Fruit fly (Drosophila melanogaster) whole organism, embryonic: ENCODE data around the gene RhoGEF4.

ENCODE experiments used
- ATbp ChIP-seq: fragments of 200-800 bp; sonication (Bioruptor generic); optimal IDR thresholded peaks from 2 replicates; lab custom pipeline; 2017; ENCODE audit warnings: missing biosample characterization, mild to moderate bottlenecking, missing genetic modification characterization, missing genetic modification reagents
- Adf1 ChIP-seq: fragments of 200-800 bp; sonication (Bioruptor generic); IDR thresholded peaks from 2 replicates; pipeline ENCODE4 v1.3.6; 2022; ENCODE audit warnings: missing biosample characterization, missing genetic modification characterization
- CG10267 ChIP-seq: fragments of 200-800 bp; sonication (Bioruptor generic); optimal IDR thresholded peaks from 2 replicates; lab custom pipeline; 2018; ENCODE audit warnings: missing biosample characterization, mild to moderate bottlenecking, missing genetic modification characterization, moderate library complexity
- CG13287 ChIP-seq: fragments of 200-800 bp; sonication (Bioruptor generic); IDR thresholded peaks from 2 replicates; pipeline ENCODE4 v1.3.6; 2022; ENCODE audit warnings: missing biosample characterization, missing genetic modification characterization; ENCODE audit not compliant: partially characterized antibody
- CG13424 ChIP-seq: fragments of 200-800 bp; sonication (Bioruptor generic); optimal IDR thresholded peaks from 2 replicates; lab custom pipeline; 2019; ENCODE audit warnings: missing biosample characterization, mild to moderate bottlenecking, missing genetic modification characterization, moderate library complexity
- CG14014 ChIP-seq: fragments of 200-800 bp; sonication (Bioruptor generic); IDR thresholded peaks from 2 replicates; pipeline ENCODE4 v1.3.6; 2022; ENCODE audit warnings: missing biosample characterization, missing genetic modification characterization
- CG16863 ChIP-seq: fragments of 200-800 bp; sonication (Bioruptor generic); optimal IDR thresholded peaks from 3 replicates; lab custom pipeline; 2016; ENCODE audit warnings: missing biosample characterization, missing genetic modification characterization
- CG17385 ChIP-seq: fragments of 200-800 bp; sonication (Bioruptor generic); optimal IDR thresholded peaks from 3 replicates; lab custom pipeline; 2018; ENCODE audit warnings: missing biosample characterization, mild to moderate bottlenecking, missing genetic modification characterization
- CG32772 ChIP-seq: fragments of 200-800 bp; sonication (Bioruptor generic); IDR thresholded peaks from 2 replicates; pipeline ENCODE4 v1.3.6; 2022; ENCODE audit warnings: missing biosample characterization, missing genetic modification characterization
- CG3726 ChIP-seq: fragments of 200-800 bp; sonication (Bioruptor generic); IDR thresholded peaks from 3 replicates; pipeline ENCODE4, ENCODE4 v1.3.6; 2022; ENCODE audit warnings: missing biosample characterization, missing genetic modification characterization
- CG4617 ChIP-seq: fragments of 200-800 bp; sonication (Bioruptor generic); optimal IDR thresholded peaks from 3 replicates; lab custom pipeline; 2016; ENCODE audit warnings: missing biosample characterization, missing genetic modification characterization, borderline replicate concordance
- CG6683 ChIP-seq: fragments of 200-800 bp; sonication (Bioruptor generic); optimal IDR thresholded peaks from 2 replicates; lab custom pipeline; 2017; ENCODE audit warnings: missing biosample characterization, mild to moderate bottlenecking, missing genetic modification characterization, missing genetic modification reagents
- CG7786 ChIP-seq: fragments of 200-800 bp; sonication (Bioruptor generic); optimal IDR thresholded peaks from 2 replicates; lab custom pipeline; 2016; ENCODE audit warnings: missing biosample characterization, missing genetic modification characterization
- CG7928 ChIP-seq: fragments of 200-800 bp; sonication (Bioruptor generic); optimal IDR thresholded peaks from 2 replicates; lab custom pipeline; 2017; ENCODE audit warnings: missing biosample characterization, mild to moderate bottlenecking, missing genetic modification characterization
- CG8089 ChIP-seq: fragments of 200-800 bp; sonication (Bioruptor generic); optimal IDR thresholded peaks from 3 replicates; lab custom pipeline; 2016; ENCODE audit warnings: missing biosample characterization, missing genetic modification characterization
- CG9932 ChIP-seq: fragments of 200-800 bp; sonication (Bioruptor generic); IDR thresholded peaks from 2 replicates; pipeline ENCODE4 v1.3.6; 2022; ENCODE audit warnings: missing biosample characterization, missing genetic modification characterization
- Chrac-16 ChIP-seq: fragments of 200-800 bp; sonication (Bioruptor generic); optimal IDR thresholded peaks from 3 replicates; lab custom pipeline; 2016; ENCODE audit warnings: missing biosample characterization, missing genetic modification characterization
- MBD-R2 ChIP-seq: fragments of 200-800 bp; sonication (Bioruptor generic); IDR thresholded peaks from 2 replicates; pipeline ENCODE4 v1.3.6; 2022; ENCODE audit warnings: missing biosample characterization, missing genetic modification characterization
- Med ChIP-seq: fragments of 200-800 bp; sonication (Bioruptor generic); peaks from one replicate; lab custom pipeline; 2016; ENCODE audit warnings: missing biosample characterization, missing genetic modification characterization, mild to moderate bottlenecking, inconsistent platforms, moderate library complexity
- Myb ChIP-seq: fragments of 200-800 bp; sonication (Bioruptor generic); optimal IDR thresholded peaks from 2 replicates; lab custom pipeline; 2016; ENCODE audit warnings: missing biosample characterization, missing genetic modification characterization
- NFAT ChIP-seq: fragments of 200-800 bp; sonication (Bioruptor generic); IDR thresholded peaks from 2 replicates; pipeline ENCODE4 v1.3.6; 2022; ENCODE audit warnings: missing biosample characterization, missing genetic modification characterization
- Nf-YC ChIP-seq: fragments of 200-800 bp; optimal IDR thresholded peaks from 3 replicates; lab custom pipeline; 2019; ENCODE audit warnings: missing biosample characterization, mild to moderate bottlenecking, missing genetic modification characterization, moderate library complexity
- NfI ChIP-seq: fragments of 200-800 bp; sonication (Bioruptor generic); optimal IDR thresholded peaks from 3 replicates; lab custom pipeline; 2018; ENCODE audit warnings: missing biosample characterization, mild to moderate bottlenecking, missing genetic modification characterization, moderate library complexity
- PHDP ChIP-seq: fragments of 200-800 bp; sonication (Bioruptor generic); optimal IDR thresholded peaks from 3 replicates; lab custom pipeline; 2018; ENCODE audit warnings: missing biosample characterization, mild to moderate bottlenecking, missing genetic modification characterization, moderate library complexity
- Pdp1 ChIP-seq, 2 experiments: fragments of 200-800 bp; sonication (Bioruptor generic); optimal IDR thresholded peaks; 3 replicates each; lab custom pipeline; 2016; ENCODE audit warnings: missing biosample characterization in 2 of 2, missing genetic modification characterization in 2 of 2, mild to moderate bottlenecking in 1 of 2, moderate library complexity in 1 of 2
- Rfx ChIP-seq: fragments of 200-800 bp; sonication (Bioruptor generic); IDR thresholded peaks from 2 replicates; pipeline ENCODE4 v1.3.6; 2022; ENCODE audit warnings: missing biosample characterization, missing genetic modification characterization
- Scr ChIP-seq: fragments of 200-800 bp; sonication (Bioruptor generic); IDR thresholded peaks from 2 replicates; pipeline ENCODE4 v1.3.6; 2022; ENCODE audit warnings: missing biosample characterization, missing genetic modification characterization; ENCODE audit not compliant: partially characterized antibody
- amos ChIP-seq: fragments of 200-800 bp; sonication (Bioruptor generic); IDR thresholded peaks from 2 replicates; pipeline ENCODE4 v1.3.6; 2022; ENCODE audit warnings: missing biosample characterization, missing genetic modification characterization; ENCODE audit not compliant: partially characterized antibody
- aop ChIP-seq: fragments of 200-800 bp; sonication (Bioruptor generic); IDR thresholded peaks from 2 replicates; pipeline ENCODE4 v1.3.6; 2022; ENCODE audit warnings: missing biosample characterization, missing genetic modification characterization
- az2 ChIP-seq: fragments of 200-800 bp; sonication (Bioruptor generic); optimal IDR thresholded peaks from 3 replicates; lab custom pipeline; 2016; ENCODE audit warnings: missing biosample characterization, missing genetic modification characterization
- bbx ChIP-seq: fragments of 200-800 bp; sonication (Bioruptor generic); IDR thresholded peaks from 2 replicates; pipeline ENCODE4 v1.3.6; 2022; ENCODE audit warnings: missing biosample characterization, missing genetic modification characterization; ENCODE audit not compliant: partially characterized antibody
- bowl ChIP-seq: fragments of 200-800 bp; sonication (Bioruptor generic); IDR thresholded peaks from 2 replicates; pipeline ENCODE4 v1.3.6; 2022; ENCODE audit warnings: missing biosample characterization, missing genetic modification characterization
- chm ChIP-seq: fragments of 200-800 bp; sonication (Bioruptor generic); IDR thresholded peaks from 2 replicates; pipeline ENCODE4 v1.3.6; 2022; ENCODE audit warnings: missing biosample characterization, missing genetic modification characterization
- ci ChIP-seq: fragments of 200-800 bp; sonication (Bioruptor generic); IDR thresholded peaks from 3 replicates; pipeline ENCODE4 v1.3.6; 2022; ENCODE audit warnings: missing biosample characterization, missing genetic modification characterization
- crol ChIP-seq: fragments of 200-800 bp; sonication (Bioruptor generic); IDR thresholded peaks from 2 replicates; pipeline ENCODE4 v1.3.6; 2022; ENCODE audit warnings: missing biosample characterization, missing genetic modification characterization
- insv ChIP-seq, 2 experiments: fragments of 200-800 bp; sonication (Bioruptor generic); optimal IDR thresholded peaks; 3 replicates each; lab custom pipeline; 2016 to 2018; ENCODE audit warnings: missing biosample characterization in 2 of 2, missing genetic modification characterization in 2 of 2
- inv ChIP-seq: fragments of 200-800 bp; sonication (Bioruptor generic); IDR thresholded peaks from 2 replicates; pipeline ENCODE4 v1.3.6; 2022; ENCODE audit warnings: missing biosample characterization, missing genetic modification characterization; ENCODE audit not compliant: partially characterized antibody
- lilli ChIP-seq: fragments of 200-800 bp; sonication (Bioruptor generic); optimal IDR thresholded peaks from 3 replicates; lab custom pipeline; 2016; ENCODE audit warnings: missing biosample characterization, missing genetic modification characterization
- nau ChIP-seq: fragments of 200-800 bp; sonication (Bioruptor generic); optimal IDR thresholded peaks from 3 replicates; lab custom pipeline; 2017; ENCODE audit warnings: missing biosample characterization, mild to moderate bottlenecking, missing genetic modification characterization, missing genetic modification reagents
- phol ChIP-seq: fragments of 200-800 bp; sonication (Bioruptor generic); optimal IDR thresholded peaks from 3 replicates; lab custom pipeline; 2018; ENCODE audit warnings: missing biosample characterization, mild to moderate bottlenecking, missing genetic modification characterization, moderate library complexity
- sens ChIP-seq: fragments of 200-800 bp; sonication (Bioruptor generic); peaks from one replicate; lab custom pipeline; 2016; ENCODE audit warnings: missing biosample characterization, missing genetic modification characterization
- sens-2 ChIP-seq: fragments of 200-800 bp; sonication (Bioruptor generic); IDR thresholded peaks from 2 replicates; pipeline ENCODE4 v1.3.6; 2022; ENCODE audit warnings: missing biosample characterization, missing genetic modification characterization
- sob ChIP-seq: fragments of 200-800 bp; sonication (Bioruptor generic); IDR thresholded peaks from 2 replicates; pipeline ENCODE4 v1.3.6; 2022; ENCODE audit warnings: missing biosample characterization, missing genetic modification characterization
- ttk ChIP-seq: fragments of 200-800 bp; sonication (Bioruptor generic); IDR thresholded peaks from 2 replicates; pipeline ENCODE4 v2.1.2; 2022; ENCODE audit warnings: missing biosample characterization, missing genetic modification characterization
- usp ChIP-seq: fragments of >200 bp; optimal IDR thresholded peaks from 2 replicates; lab custom pipeline; 2017; ENCODE audit warnings: missing biosample characterization, missing genetic modification characterization
- vfl ChIP-seq: fragments of 200-800 bp; sonication (Bioruptor generic); optimal IDR thresholded peaks from 2 replicates; lab custom pipeline; 2016; ENCODE audit warnings: missing biosample characterization, missing genetic modification characterization
- vvl ChIP-seq: fragments of 200-800 bp; sonication (Bioruptor generic); IDR thresholded peaks from 2 replicates; pipeline ENCODE4 v1.3.6; 2022; ENCODE audit warnings: missing biosample characterization, missing genetic modification characterization
- wek ChIP-seq: fragments of 200-800 bp; sonication (Bioruptor generic); optimal IDR thresholded peaks from 3 replicates; lab custom pipeline; 2018; ENCODE audit warnings: missing biosample characterization, mild to moderate bottlenecking, missing genetic modification characterization, moderate library complexity
- zfh1 ChIP-seq: fragments of 200-800 bp; sonication (Bioruptor generic); IDR thresholded peaks from 3 replicates; pipeline ENCODE4 v1.3.6; 2022; ENCODE audit warnings: missing biosample characterization, missing genetic modification characterization
- zfh2 ChIP-seq: fragments of 200-800 bp; sonication (Bioruptor generic); optimal IDR thresholded peaks from 2 replicates; lab custom pipeline; 2016; ENCODE audit warnings: missing biosample characterization, missing genetic modification characterization

The RhoGEF4 gene

dm6 chr3L:7339216-7339742 lies 16.1 kb upstream of the RhoGEF4 start, which contains the start of the genes lark and eco (continued):
- TF ChIP-seq CG7786 (GFP tag; lab: Kevin White, UChicago) = no peak
- no peak for TF ChIP-seq CG16863 (GFP tag; lab: Kevin White, UChicago)
- TF ChIP-seq vfl (GFP tag; lab: Kevin White, UChicago) = no peak
- no peak for TF ChIP-seq lilli
- no peak; the same call in 1 of the 2 replicates for TF ChIP-seq Adf1 (GFP tag; lab: Robert Waterston, UW)
- peak; percentile 19; the same call in 1 of the 2 replicates for TF ChIP-seq bbx (GFP tag; lab: Robert Waterston, UW)
- no peak for TF ChIP-seq CG3726 (GFP tag; lab: Robert Waterston, UW)
- TF ChIP-seq CG6683 (GFP tag; lab: Kevin White, UChicago) = no peak
- no peak for TF ChIP-seq insv (GFP tag; optimal IDR thresholded peaks at IDR 0.05; lab: Kevin White, UChicago)
- peak; percentile 1 for TF ChIP-seq Nf-YC
- no peak for TF ChIP-seq nau (GFP tag; lab: Kevin White, UChicago)
- TF ChIP-seq zfh2 (GFP tag; lab: Kevin White, UChicago) = no peak
- TF ChIP-seq Pdp1 (GFP tag; optimal IDR thresholded peaks at IDR 0.05; lab: Kevin White, UChicago) = no peak
- TF ChIP-seq wek = peak; percentile 4
- no peak for TF ChIP-seq CG32772 (GFP tag; lab: Robert Waterston, UW)
- no peak for TF ChIP-seq crol
- no peak for TF ChIP-seq CG8089 (GFP tag; lab: Kevin White, UChicago)
- peak; percentile 41; the same call in 1 of the 2 replicates for TF ChIP-seq amos (GFP tag; lab: Robert Waterston, UW)
- peak; percentile 98 for TF ChIP-seq phol (tag; lab: Kevin White, UChicago)
- TF ChIP-seq sens-2 (GFP tag; lab: Robert Waterston, UW) = no peak
- TF ChIP-seq ttk (GFP tag; lab: Robert Waterston, UW) = no peak
- TF ChIP-seq az2 = no peak
- TF ChIP-seq CG14014 = no peak
- TF ChIP-seq sens (GFP tag; lab: Kevin White, UChicago) = peak; percentile 74

dm6 chr3L:7338786-7339185 lies 15.6 kb upstream of the RhoGEF4 start:
- TF ChIP-seq CG13287 (peak; percentile 11; the same call in 1 of the 2 replicates), CG10267 (tag; lab: Kevin White, UChicago) (peak; percentile 88), CG9932 (GFP tag; lab: Robert Waterston, UW) (peak; percentile 40; the same call in 1 of the 2 replicates), inv (GFP tag; lab: Robert Waterston, UW) (no peak), Med (GFP tag; lab: Kevin White, UChicago) (peak; percentile 84), sob (GFP tag; lab: Robert Waterston, UW) (peak; percentile 12; the same call in 1 of the 2 replicates), Scr (GFP tag; lab: Robert Waterston, UW) (0 out of 2 replicates have a peak, but pooled peaks have one; percentile 13), bbx (GFP tag; lab: Robert Waterston, UW) (peak; percentile 27; the same call in 1 of the 2 replicates), usp (GFP tag; lab: Kevin White, UChicago) (no peak), CG17385 (GFP tag; lab: Kevin White, UChicago) (no peak), CG4617 (GFP tag; lab: Kevin White, UChicago) (peak; percentile 33), NFAT (GFP tag; lab: Robert Waterston, UW) (peak; percentile 36; the same call in 1 of the 2 replicates), NfI (GFP tag; lab: Kevin White, UChicago) (no peak), Chrac-16 (GFP tag; lab: Kevin White, UChicago) (no peak), ATbp (GFP tag; lab: Kevin White, UChicago) (no peak), aop (GFP tag; lab: Robert Waterston, UW) (no peak), Myb (GFP tag; lab: Kevin White, UChicago) (no peak), ci (GFP tag; lab: Robert Waterston, UW) (0 out of 3 replicates have a peak, but pooled peaks have one; percentile 20), chm (GFP tag; lab: Robert Waterston, UW) (no peak), MBD-R2 (peak; percentile 63), Rfx (GFP tag; lab: Robert Waterston, UW) (peak; percentile 43; the same call in 1 of the 2 replicates), bowl (peak; percentile 11; the same call in 1 of the 2 replicates), PHDP (no peak), zfh1 (GFP tag; lab: Robert Waterston, UW) (0 out of 3 replicates have a peak, but pooled peaks have one; percentile 39), ttk (GFP tag; lab: Robert Waterston, UW) (no peak), CG13424 (no peak), vvl (GFP tag; lab: Robert Waterston, UW) (0 out of 2 replicates have a peak, but pooled peaks have one; percentile 18), CG7928 (GFP tag; lab: Kevin White, UChicago) (no peak)
